Worm (Caenorhabditis elegans) whole organism, young adult: ENCODE results near the gene F22H10.1.

Source experiments
- B0261.1 ChIP-seq: sonication (generic microtip); optimal IDR thresholded peaks from 2 replicates; lab custom pipeline; 2016; ENCODE audit warnings: mild to moderate bottlenecking, missing genetic modification characterization, moderate library complexity, missing compliant biosample characterization
- B0336.3 ChIP-seq: fragments of 200-800 bp; sonication (Bioruptor generic); IDR thresholded peaks from 2 replicates; pipeline ENCODE4 v1.3.6; 2022; ENCODE audit warnings: missing genetic modification characterization, missing compliant biosample characterization
- F23B12.7 ChIP-seq: sonication (generic microtip); optimal IDR thresholded peaks from 2 replicates; lab custom pipeline; 2017; ENCODE audit warnings: missing genetic modification characterization, mild to moderate bottlenecking, missing compliant biosample characterization, antibody characterized with exemption, moderate library complexity; ENCODE audit not compliant: insufficient read depth
- F39B2.1 ChIP-seq: fragments of 200-800 bp; sonication (Bioruptor generic); IDR thresholded peaks from 2 replicates; pipeline ENCODE4 v1.3.6; 2022; ENCODE audit warnings: missing genetic modification reagents, missing genetic modification characterization, missing compliant biosample characterization
- K11D2.4 ChIP-seq: fragments of 200-800 bp; sonication (Bioruptor generic); IDR thresholded peaks from 2 replicates; pipeline ENCODE4 v1.3.6; 2022; ENCODE audit warnings: missing genetic modification reagents, missing genetic modification characterization, missing compliant biosample characterization
- K12H6.12 ChIP-seq: fragments of 200-800 bp; sonication (Bioruptor generic); optimal IDR thresholded peaks from 2 replicates; lab custom pipeline; 2018; ENCODE audit warnings: mild to moderate bottlenecking, missing genetic modification characterization, missing compliant biosample characterization
- Y56A3A.18 ChIP-seq: fragments of 200-800 bp; sonication (Bioruptor generic); IDR thresholded peaks from 2 replicates; pipeline ENCODE4 v1.3.6; 2022; ENCODE audit warnings: missing genetic modification reagents, missing genetic modification characterization, missing compliant biosample characterization
- athp-1 ChIP-seq: sonication (generic microtip); optimal IDR thresholded peaks from 2 replicates; lab custom pipeline; 2017; ENCODE audit warnings: mild to moderate bottlenecking, missing genetic modification characterization, missing compliant biosample characterization
- attf-6 ChIP-seq: fragments of 200-800 bp; sonication (Bioruptor generic); IDR thresholded peaks from 2 replicates; pipeline ENCODE4 v1.3.6; 2022; ENCODE audit warnings: missing genetic modification reagents, missing genetic modification characterization, missing compliant biosample characterization
- dox-1 ChIP-seq: fragments of 200-800 bp; sonication (Bioruptor generic); IDR thresholded peaks from 2 replicates; pipeline ENCODE4 v1.3.6; 2022; ENCODE audit warnings: missing genetic modification reagents, missing genetic modification characterization, missing compliant biosample characterization
- efl-1 ChIP-seq: fragments of 150-350 bp; optimal IDR thresholded peaks from 2 replicates; lab custom pipeline; 2014; ENCODE audit warnings: missing biosample characterization, missing genetic modification reagents, missing genetic modification characterization
- egl-44 ChIP-seq: fragments of 200-800 bp; sonication (Bioruptor generic); IDR thresholded peaks from 2 replicates; pipeline ENCODE4 v1.3.6; 2022; ENCODE audit warnings: missing genetic modification reagents, missing genetic modification characterization, missing compliant biosample characterization
- egrh-3 ChIP-seq: fragments of 200-800 bp; sonication (Bioruptor generic); IDR thresholded peaks from 2 replicates; pipeline ENCODE4 v1.3.6; 2022; ENCODE audit warnings: missing genetic modification reagents, missing genetic modification characterization, missing compliant biosample characterization
- gei-17 ChIP-seq: fragments of 200-800 bp; sonication (Bioruptor generic); optimal IDR thresholded peaks from 2 replicates; lab custom pipeline; 2018; ENCODE audit warnings: mild to moderate bottlenecking, missing genetic modification characterization, missing compliant biosample characterization
- let-607 ChIP-seq, 2 experiments: fragments of 200-800 bp in 1 of 2; sonication (Bioruptor generic) in 1 of 2; sonication (generic microtip) in 1 of 2; optimal IDR thresholded peaks; 2 replicates each; lab custom pipeline; 2016 to 2018; ENCODE audit warnings: mild to moderate bottlenecking in 2 of 2, missing compliant biosample characterization in 2 of 2, missing genetic modification characterization in 2 of 2, moderate library complexity in 2 of 2, missing genotype in 1 of 2
- lin-40 ChIP-seq: sonication (generic microtip); optimal IDR thresholded peaks from 2 replicates; lab custom pipeline; 2016; ENCODE audit warnings: missing genetic modification characterization, mild to moderate bottlenecking, missing compliant biosample characterization, missing genotype, missing genetic modification reagents
- lin-54 ChIP-seq: fragments of 200-800 bp; sonication (Bioruptor generic); optimal IDR thresholded peaks from 2 replicates; lab custom pipeline; 2018; ENCODE audit warnings: mild to moderate bottlenecking, missing genetic modification characterization, missing compliant biosample characterization
- lir-1 ChIP-seq: fragments of 200-800 bp; sonication (Bioruptor generic); conservative IDR thresholded peaks from 2 replicates; pipeline ENCODE4 v1.3.6; 2022; ENCODE audit warnings: missing genetic modification reagents, missing genetic modification characterization, missing compliant biosample characterization
- lsl-1 ChIP-seq: fragments of 200-800 bp; sonication (Bioruptor generic); optimal IDR thresholded peaks from 2 replicates; lab custom pipeline; 2018; ENCODE audit warnings: mild to moderate bottlenecking, missing genetic modification characterization, moderate library complexity, missing compliant biosample characterization
- mel-28 ChIP-seq: sonication (generic microtip); optimal IDR thresholded peaks from 2 replicates; lab custom pipeline; 2016; ENCODE audit warnings: borderline replicate concordance, mild to moderate bottlenecking, missing genetic modification characterization, missing compliant biosample characterization
- nfya-2 ChIP-seq: fragments of 200-800 bp; sonication (Bioruptor generic); IDR thresholded peaks from 2 replicates; pipeline ENCODE4 v1.3.6; 2022; ENCODE audit warnings: missing genetic modification reagents, missing genetic modification characterization, missing compliant biosample characterization
- nhr-80 ChIP-seq: sonication (generic microtip); optimal IDR thresholded peaks from 2 replicates; lab custom pipeline; 2016; ENCODE audit warnings: missing genetic modification characterization, missing compliant biosample characterization
- pbrm-1 ChIP-seq: fragments of 200-800 bp; sonication (Bioruptor generic); IDR thresholded peaks from 2 replicates; pipeline ENCODE4 v1.3.6; 2022; ENCODE audit warnings: missing genetic modification reagents, missing genetic modification characterization, missing compliant biosample characterization
- rpc-1 ChIP-seq, 2 experiments: fragments of 150-350 bp in 1 of 2; sonication (generic microtip) in 1 of 2; optimal IDR thresholded peaks; 2 replicates each; lab custom pipeline; 2014 to 2018; ENCODE audit warnings: missing biosample characterization in 1 of 2, missing genetic modification characterization in 1 of 2, missing genetic modification reagents in 1 of 2, missing genotype in 1 of 2
- sea-2 ChIP-seq: fragments of 200-800 bp; sonication (Bioruptor generic); IDR thresholded peaks from 2 replicates; pipeline ENCODE4 v1.3.6; 2022; ENCODE audit warnings: missing genetic modification characterization, missing compliant biosample characterization
- snpc-3.4 ChIP-seq: sonication (generic microtip); optimal IDR thresholded peaks from 2 replicates; lab custom pipeline; 2017; ENCODE audit warnings: missing genetic modification characterization, mild to moderate bottlenecking, missing compliant biosample characterization, antibody characterized with exemption, moderate library complexity, missing genotype, missing genetic modification reagents
- snpc-4 ChIP-seq, 5 experiments: fragments of 150-350 bp in 1 of 5; sonication (generic microtip) in 4 of 5; optimal IDR thresholded peaks; 2 replicates each; lab custom pipeline; 2014 to 2018; ENCODE audit warnings: missing genetic modification characterization in 5 of 5, missing biosample characterization in 3 of 5, antibody characterized with exemption in 2 of 5, mild to moderate bottlenecking in 2 of 5, missing compliant biosample characterization in 2 of 5, missing genotype in 2 of 5, moderate library complexity in 2 of 5, missing genetic modification reagents in 1 of 5
- somi-1 ChIP-seq: fragments of 200-800 bp; sonication (Bioruptor generic); optimal IDR thresholded peaks from 2 replicates; lab custom pipeline; 2018; ENCODE audit warnings: mild to moderate bottlenecking, missing genetic modification characterization, missing compliant biosample characterization
- tbx-9 ChIP-seq: sonication (generic microtip); optimal IDR thresholded peaks from 2 replicates; lab custom pipeline; 2016; ENCODE audit warnings: borderline replicate concordance, missing genetic modification characterization, inconsistent platforms, missing compliant biosample characterization
- unc-62 ChIP-seq: fragments of 150-350 bp; optimal IDR thresholded peaks from 2 replicates; lab custom pipeline; 2014; ENCODE audit warnings: missing biosample characterization, missing genetic modification reagents, missing genetic modification characterization
- zfh-2 ChIP-seq: fragments of 200-800 bp; sonication (Bioruptor generic); conservative IDR thresholded peaks from 2 replicates; pipeline ENCODE4 v1.3.6; 2022; ENCODE audit warnings: missing genetic modification reagents, missing genetic modification characterization, missing compliant biosample characterization
- zim-3 ChIP-seq: sonication (generic microtip); optimal IDR thresholded peaks from 2 replicates; lab custom pipeline; 2017; ENCODE audit warnings: mild to moderate bottlenecking, missing genetic modification characterization, moderate library complexity, missing compliant biosample characterization
- ztf-25 ChIP-seq: fragments of 200-800 bp; sonication (Bioruptor generic); IDR thresholded peaks from 2 replicates; pipeline ENCODE4 v1.3.6; 2022; ENCODE audit warnings: missing genetic modification reagents, missing genetic modification characterization, missing compliant biosample characterization
- ztf-6 ChIP-seq: fragments of 200-800 bp; sonication (Bioruptor generic); IDR thresholded peaks from 2 replicates; pipeline ENCODE4 v1.3.6; 2022; ENCODE audit warnings: missing genetic modification reagents, missing genetic modification characterization, missing compliant biosample characterization

Gene F22H10.1

DNA sequence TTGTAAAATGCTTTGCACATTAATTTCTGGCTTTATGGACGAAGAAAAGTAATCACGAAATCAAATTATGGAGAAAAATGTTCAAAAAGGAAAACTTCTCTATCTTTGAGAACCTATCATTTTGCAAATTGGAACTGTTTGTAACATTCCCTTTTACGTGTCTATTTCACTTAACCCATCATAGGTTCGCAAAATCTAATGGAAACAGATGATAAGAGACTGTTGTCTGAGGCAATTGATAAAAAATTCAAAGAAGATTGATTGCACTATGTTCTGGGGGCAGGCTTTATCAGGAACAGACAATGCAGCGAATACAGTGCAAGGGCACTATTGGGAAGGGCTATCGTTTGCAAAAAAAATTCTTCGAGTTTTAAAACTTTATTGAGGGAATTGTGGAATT is 7.1 kb upstream of the F22H10.1 start:
- peak; percentile 36 for TF ChIP-seq nhr-80
- TF ChIP-seq ztf-25 = no peak
- 0 out of 2 replicates have a peak, but pooled peaks have one; percentile 44 for TF ChIP-seq Y56A3A.18 (GFP tag; lab: Robert Waterston, UW)
- TF ChIP-seq dox-1 (GFP tag; lab: Robert Waterston, UW) = peak; percentile 30; the same call in 1 of the 2 replicates
- no peak for TF ChIP-seq F23B12.7 (tag; lab: Kevin White, UChicago)
- no peak for TF ChIP-seq unc-62 (GFP tag; lab: Kevin White, UChicago)
- TF ChIP-seq attf-6 = no peak
- no peak for TF ChIP-seq F39B2.1 (GFP tag; lab: Robert Waterston, UW)
- peak; percentile 68 for TF ChIP-seq gei-17 (GFP tag; lab: Kevin White, UChicago)

- TF ChIP-seq B0261.1 = no peak
- no peak for TF ChIP-seq egl-44 (GFP tag; lab: Robert Waterston, UW)
- TF ChIP-seq ztf-25 = no peak
- no peak for TF ChIP-seq snpc-3.4 (tag; lab: Kevin White, UChicago)
- TF ChIP-seq K12H6.12 (tag; lab: Kevin White, UChicago) = no peak
- TF ChIP-seq lsl-1 = no peak
- no peak for TF ChIP-seq snpc-4 (GFP tag; optimal IDR thresholded peaks at IDR 0.05; lab: Kevin White, UChicago)
- peak in 2 of 4 experiments; percentile 33 to 69 for TF ChIP-seq snpc-4 (tag; optimal IDR thresholded peaks at IDR 0.05; lab: Kevin White, UChicago)
- TF ChIP-seq mel-28 (tag; lab: Kevin White, UChicago) = no peak
- TF ChIP-seq lir-1 = no peak
- TF ChIP-seq somi-1 (GFP tag; lab: Kevin White, UChicago) = no peak
- TF ChIP-seq lin-54 (GFP tag; lab: Kevin White, UChicago) = no peak
- no peak for TF ChIP-seq pbrm-1 (GFP tag; lab: Robert Waterston, UW)
- peak; percentile 78; the same call in 1 of the 2 replicates for TF ChIP-seq egrh-3 (GFP tag; lab: Robert Waterston, UW)
- no peak for TF ChIP-seq lin-40 (tag; lab: Kevin White, UChicago)
- TF ChIP-seq dox-1 (GFP tag; lab: Robert Waterston, UW) = 0 out of 2 replicates have a peak, but pooled peaks have one; percentile 5
- no peak for TF ChIP-seq athp-1 (tag; lab: Kevin White, UChicago)
- TF ChIP-seq tbx-9 (tag; lab: Kevin White, UChicago) = no peak
- TF ChIP-seq zim-3 (tag; lab: Kevin White, UChicago) = no peak
- peak; percentile 89 for TF ChIP-seq zfh-2
- 0 out of 2 replicates have a peak, but pooled peaks have one; percentile 28 for TF ChIP-seq sea-2 (GFP tag; lab: Robert Waterston, UW)
- no peak for TF ChIP-seq ztf-6 (GFP tag; lab: Robert Waterston, UW)
- TF ChIP-seq let-607 (tag; optimal IDR thresholded peaks at IDR 0.05; lab: Kevin White, UChicago) = no peak
- no peak for TF ChIP-seq efl-1 (GFP tag; lab: Kevin White, UChicago)
- TF ChIP-seq, all 124 proteins: peak for 5
Observed at ce11 chrX:16696822-16697221, 5.4 kb upstream of the F22H10.1 start.

ce11 chrX:16698074-16698473 is 4.2 kb upstream of the F22H10.1 start:
- TF ChIP-seq K11D2.4 (GFP tag; lab: Robert Waterston, UW) (no peak), rpc-1 (optimal IDR thresholded peaks at IDR 0.05; lab: Kevin White, UChicago) (peak; percentile 8), rpc-1 (tag; optimal IDR thresholded peaks at IDR 0.05; lab: Kevin White, UChicago) (peak; percentile 38), B0336.3 (GFP tag; lab: Robert Waterston, UW) (no peak), nfya-2 (GFP tag; lab: Robert Waterston, UW) (no peak)
